Worm (Caenorhabditis elegans) whole organism, dauer: ENCODE measurements around the gene tbx-31.
"Not testable (repeated sequence)": the region's sequence is repeated elsewhere in the genome, so short reads cannot be mapped to it uniquely, and the experiment has no call there.

Source experiments
- unc-62 ChIP-seq: sonication (generic microtip); optimal IDR thresholded peaks from 2 replicates; lab custom pipeline; 2017; ENCODE audit warnings: missing biosample characterization, missing genetic modification reagents, missing genetic modification characterization

tbx-31 gene

DNA sequence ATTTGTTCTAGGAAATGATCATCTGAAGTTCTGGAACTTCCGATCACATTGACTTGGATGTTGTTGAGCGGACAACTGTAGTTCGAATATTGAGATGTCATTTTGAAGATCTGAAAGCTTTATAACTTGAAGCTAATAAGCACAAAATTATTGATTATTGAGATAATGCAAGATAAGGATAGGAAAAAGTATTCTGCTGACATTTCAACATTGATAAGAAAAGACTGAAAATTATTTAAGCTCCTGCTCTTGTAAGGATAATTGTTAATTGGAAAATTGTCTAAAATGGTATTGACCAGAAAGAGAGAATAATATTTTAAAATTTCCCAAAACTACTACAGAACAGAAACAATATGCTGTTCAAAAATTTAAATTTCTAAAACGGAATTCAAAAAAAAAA, at the start of gene tbx-31:
Gene tbx-31 (minus strand): TSS at position 101 of the 400 bp plus-strand sequence.
- TF ChIP-seq unc-62 (GFP tag; lab: Kevin White, UChicago) = no peak

ce11 chrX:1720359-1720758, 46.4 kb upstream of the tbx-31 start, which contains the start of gene F07G6.8:
Gene F07G6.8 (minus strand): TSS chrX:1720459.
- TF ChIP-seq unc-62 (GFP tag; lab: Kevin White, UChicago) = no peak

DNA sequence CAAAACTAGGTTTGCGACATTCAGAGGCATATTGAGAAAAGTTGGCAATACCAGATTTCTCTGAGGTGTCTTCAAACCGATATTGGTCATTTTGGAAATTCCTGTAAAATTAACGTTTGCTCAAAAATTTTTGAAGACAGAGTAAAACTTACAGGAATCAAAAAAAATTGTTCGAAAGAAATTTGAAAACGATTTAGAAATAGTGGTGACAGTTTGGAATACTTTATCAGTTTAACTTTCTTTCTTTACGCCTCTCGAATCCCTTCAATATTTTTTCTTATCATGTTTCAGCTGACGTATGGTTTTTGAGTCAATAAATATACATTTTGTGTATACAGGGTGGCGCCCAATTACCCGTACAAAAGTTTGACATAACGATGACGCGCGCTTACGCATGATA, 44.5 kb upstream of the tbx-31 start, which contains the start of gene fbxa-53:
Gene fbxa-53 (minus strand): TSS at position 101 of the 400 bp plus-strand sequence.
- no peak for TF ChIP-seq unc-62 (GFP tag; lab: Kevin White, UChicago)

- no peak for TF ChIP-seq unc-62 (GFP tag; lab: Kevin White, UChicago)
Measured at ce11 chrX:1712538-1712937, 38.6 kb upstream of the tbx-31 start, which contains the start of gene fbxa-52. Gene fbxa-52 (minus strand): TSS chrX:1712638.

DNA sequence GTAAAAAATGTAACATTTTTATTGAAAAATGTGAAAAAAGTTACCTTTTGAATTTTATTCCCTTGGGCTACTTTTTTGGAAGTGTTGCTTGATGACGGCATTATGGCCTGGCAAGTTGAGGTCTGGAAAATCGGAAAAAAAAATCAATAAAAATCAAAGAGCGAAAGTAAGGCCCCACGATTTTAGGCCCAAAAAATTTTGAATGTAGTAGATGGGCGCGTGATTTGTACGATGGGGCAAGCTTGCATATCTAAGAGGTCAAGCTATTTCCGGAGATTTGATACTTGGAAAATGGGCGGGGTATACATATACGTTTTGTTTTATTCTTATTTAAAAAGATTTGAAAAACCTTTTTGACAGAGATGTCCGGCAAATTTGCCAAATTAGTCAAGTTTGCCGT, 32.6 kb upstream of the tbx-31 start, which contains the start of gene F07G6.5:
Gene F07G6.5 (minus strand): TSS at position 101 of the 400 bp plus-strand sequence.
- no peak for TF ChIP-seq unc-62 (GFP tag; lab: Kevin White, UChicago)

ce11 chrX:1703840-1704239, 29.9 kb upstream of the tbx-31 start, which contains the start of gene C36C9.5:
Gene C36C9.5 (minus strand): TSS chrX:1703940.
- no peak for TF ChIP-seq unc-62 (GFP tag; lab: Kevin White, UChicago)

DNA sequence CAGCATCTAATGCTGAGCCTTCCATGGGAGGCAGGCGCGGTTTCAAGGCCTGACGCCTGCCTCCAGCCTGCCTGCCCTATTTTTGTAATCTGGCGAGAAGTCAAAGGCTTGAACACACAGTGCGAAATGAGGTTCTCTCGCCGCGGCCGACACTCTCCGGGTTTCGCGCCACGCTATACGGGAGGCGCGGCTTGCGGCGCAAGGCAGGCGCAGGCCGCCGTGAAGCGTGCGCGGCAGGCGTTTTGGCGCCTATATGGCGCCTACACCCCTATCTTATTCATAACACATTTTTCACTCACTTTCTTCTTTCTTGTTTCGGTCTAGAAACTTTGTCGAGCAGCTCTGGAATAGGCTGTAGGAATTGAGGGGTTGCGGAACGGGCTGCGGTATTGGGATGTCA, 29.1 kb upstream of the tbx-31 start:
- no peak for TF ChIP-seq unc-62 (GFP tag; lab: Kevin White, UChicago)

ce11 chrX:1698476-1698875, 24.5 kb upstream of the tbx-31 start:
- TF ChIP-seq unc-62 (GFP tag; lab: Kevin White, UChicago) = no peak

- TF ChIP-seq unc-62 (GFP tag; lab: Kevin White, UChicago) = not testable (repeated sequence)
Measured at ce11 chrX:1696879-1697278, 22.9 kb upstream of the tbx-31 start, which contains the start of gene C36C9.4. Gene C36C9.4 (minus strand): TSS chrX:1696979.

- not testable (repeated sequence) for TF ChIP-seq unc-62 (GFP tag; lab: Kevin White, UChicago)
Measured at ce11 chrX:1690894-1691293, 16.9 kb upstream of the tbx-31 start, which contains the start of gene C36C9.6. Gene C36C9.6 (minus strand): TSS chrX:1690994.

ce11 chrX:1689996-1690395, 16.0 kb upstream of the tbx-31 start, which contains the start of gene C36C9.12:
Gene C36C9.12 (minus strand): TSS chrX:1690096.
- not testable (repeated sequence) for TF ChIP-seq unc-62 (GFP tag; lab: Kevin White, UChicago)

DNA sequence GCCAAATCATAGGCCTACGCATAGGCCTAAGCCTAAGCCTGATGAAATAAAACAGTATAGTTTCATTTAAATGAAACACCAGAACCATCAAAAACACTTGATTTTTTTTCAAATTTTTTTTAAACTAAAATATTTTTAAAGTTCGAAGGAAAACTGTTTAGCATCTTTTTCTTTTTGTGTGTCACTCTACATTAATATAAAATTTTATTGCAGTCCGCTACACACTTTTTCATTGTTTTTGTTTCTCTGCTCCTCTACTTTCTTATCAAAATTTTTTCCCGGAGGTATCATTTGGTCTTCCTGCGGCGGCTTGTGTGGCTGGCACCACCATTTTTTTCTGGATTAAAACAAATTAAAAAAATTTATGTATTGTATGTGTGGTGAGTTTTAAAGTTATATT, 13.1 kb upstream of the tbx-31 start, which contains the start of gene C36C9.11:
Gene C36C9.11 (plus strand): TSS at position 301 of the 400 bp plus-strand sequence.
- TF ChIP-seq unc-62 (GFP tag; lab: Kevin White, UChicago) = not testable (repeated sequence)

DNA sequence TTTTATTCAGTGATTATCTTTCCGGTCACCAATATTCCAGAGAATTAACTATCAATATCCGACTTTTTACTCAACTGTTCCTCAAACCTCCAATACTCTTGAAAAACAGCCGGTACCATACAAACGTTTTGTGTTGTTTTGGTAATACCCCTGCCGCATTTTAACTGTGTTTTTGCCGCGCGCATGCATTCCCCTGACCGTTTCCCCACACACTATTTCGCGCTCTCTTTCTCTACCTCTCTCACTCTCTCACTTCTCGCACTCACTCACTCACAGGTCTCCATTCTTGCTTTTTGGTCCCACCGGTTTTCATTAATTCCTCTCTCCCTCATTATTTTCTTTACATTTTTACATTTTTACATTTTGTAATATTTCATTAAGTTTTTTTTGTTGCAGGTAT, 8.6 kb upstream of the tbx-31 start, which contains the start of gene meg-4:
Gene meg-4 (plus strand): TSS at position 397 of the 400 bp plus-strand sequence.
- no peak for TF ChIP-seq unc-62 (GFP tag; lab: Kevin White, UChicago)

DNA sequence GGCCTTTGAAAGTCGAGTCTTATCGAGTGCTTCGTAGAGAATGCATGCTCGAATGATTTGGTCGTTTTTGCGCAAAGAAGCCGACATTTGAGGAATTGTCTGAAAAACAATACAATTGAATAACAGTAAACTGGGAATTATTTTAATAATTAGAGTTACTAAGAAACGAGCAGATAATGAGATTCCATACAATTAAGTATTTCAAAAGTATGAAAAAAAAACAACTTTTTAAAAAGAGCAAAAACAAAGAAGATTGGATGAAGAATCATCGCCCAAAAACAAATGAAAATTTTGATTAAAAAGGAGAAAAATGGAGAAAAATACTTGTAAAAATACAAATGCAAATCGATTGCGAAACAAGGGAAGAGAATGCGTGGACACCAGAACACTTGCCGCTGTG, 4.1 kb upstream of the tbx-31 start, which contains the start of gene fbxa-170:
Gene fbxa-170 (minus strand): TSS at position 101 of the 400 bp plus-strand sequence.
- TF ChIP-seq unc-62 (GFP tag; lab: Kevin White, UChicago) = no peak

ce11 chrX:1675879-1676278, 1.9 kb upstream of the tbx-31 start:
- TF ChIP-seq unc-62 (GFP tag; lab: Kevin White, UChicago) = no peak

DNA sequence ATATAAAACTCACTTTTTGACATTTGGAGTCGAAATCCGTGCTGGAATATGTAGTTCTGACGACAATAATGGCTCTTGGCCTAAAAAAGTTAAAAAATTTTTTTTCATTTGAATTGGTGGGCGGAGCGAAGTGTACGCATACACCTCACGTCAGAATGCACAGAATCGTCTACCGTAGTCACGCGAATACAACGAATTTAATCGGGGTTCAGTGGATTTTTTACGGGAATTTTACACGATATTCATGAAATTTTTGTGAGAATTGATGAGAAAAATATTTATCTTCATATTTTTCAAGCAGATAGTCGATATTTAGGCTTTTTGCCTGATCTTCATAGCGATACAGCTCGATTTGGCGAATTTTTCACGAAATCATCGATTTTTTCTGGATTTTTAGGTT, 5.2 kb downstream of the tbx-31 start, which contains the start of gene R09H3.3:
Gene R09H3.3 (minus strand): TSS at position 101 of the 400 bp plus-strand sequence.
- no peak for TF ChIP-seq unc-62 (GFP tag; lab: Kevin White, UChicago)

DNA sequence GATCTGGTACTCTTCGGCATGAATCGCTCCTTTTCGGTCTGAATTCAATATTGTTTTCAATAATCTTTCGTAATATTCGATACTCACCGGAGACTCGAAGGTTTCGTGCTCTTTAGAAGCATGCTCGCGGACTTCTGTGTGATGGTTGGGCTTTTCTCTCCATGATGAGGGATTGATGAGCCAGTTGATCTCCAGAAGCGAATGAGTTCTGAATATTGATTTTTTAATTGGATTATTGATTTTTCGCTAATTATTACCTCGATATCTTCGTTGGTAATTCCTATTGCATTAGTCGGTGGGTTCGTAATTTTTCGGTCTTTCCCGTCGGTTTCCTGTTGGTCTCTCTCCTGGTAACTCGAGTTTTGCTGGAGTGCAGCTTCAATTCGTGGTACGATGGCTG, 6.9 kb downstream of the tbx-31 start:
- no peak for TF ChIP-seq unc-62 (GFP tag; lab: Kevin White, UChicago)
